Worm (Caenorhabditis elegans): Measurements from ENCODE around the gene cutl-18.

cutl-18 gene

DNA sequence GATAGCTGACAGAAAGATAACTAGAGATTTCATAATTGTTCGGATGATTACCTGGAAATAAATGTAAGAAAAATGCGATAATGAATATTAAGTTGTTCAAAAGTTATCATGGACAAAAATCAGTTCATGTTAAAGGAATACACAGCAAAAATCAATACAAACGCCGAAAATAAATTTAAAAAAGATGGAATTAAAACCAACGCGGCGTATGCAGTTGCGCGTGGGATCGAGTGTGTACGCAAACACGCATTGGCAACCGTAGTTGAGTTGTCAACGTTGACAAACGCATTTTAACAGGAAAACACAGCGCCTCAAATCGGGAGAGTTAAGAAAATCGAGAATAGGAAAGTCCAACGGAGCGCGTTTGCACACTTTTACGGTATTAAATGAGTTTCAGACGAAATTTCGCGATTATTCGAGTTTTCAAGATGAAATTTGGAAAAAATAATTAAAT lies 10.2 kb upstream of the cutl-18 start, which contains the start of gene tmed-10 (continued):
- TF ChIP-seq dsc-1 (tag; optimal IDR thresholded peaks at IDR 0.05) (peak; percentile 45), irx-1 (tag; optimal IDR thresholded peaks at IDR 0.05) (peak; percentile 32), hlh-4 (tag; optimal IDR thresholded peaks at IDR 0.05) (no peak), egl-13 (tag; optimal IDR thresholded peaks at IDR 0.05) (no peak), efl-1 (optimal IDR thresholded peaks at IDR 0.05) (peak; percentile 59 to 68), efl-1 (GFP tag; optimal IDR thresholded peaks at IDR 0.05 in 1 of 2) (peak; percentile 55 to 95), nhr-11 (tag; optimal IDR thresholded peaks at IDR 0.05) (no peak), tlp-1 (tag; optimal IDR thresholded peaks at IDR 0.05) (no peak), nhr-47 (tag; optimal IDR thresholded peaks at IDR 0.05) (peak; percentile 64), mdl-1 (tag; optimal IDR thresholded peaks at IDR 0.05) (peak in 1 of 2 experiments; percentile 43)

- no peak for TF ChIP-seq efl-1 (optimal IDR thresholded peaks at IDR 0.05)
- TF ChIP-seq efl-1 (GFP tag; optimal IDR thresholded peaks at IDR 0.05 in 1 of 2) = peak in 1 of 2 experiments; percentile 12
- TF ChIP-seq nhr-19 (GFP tag; conservative IDR thresholded peaks at IDR 0.05) = no peak
- no peak for TF ChIP-seq alr-1 (tag; optimal IDR thresholded peaks at IDR 0.05; ENCODE audit: borderline replicate concordance)
Measured at ce11 chrV:11323720-11324119, 7.0 kb upstream of the cutl-18 start, which contains the start of gene str-141. Gene str-141, minus strand, starts transcription at chrV:11323820.

- TF ChIP-seq pag-3 (tag; optimal IDR thresholded peaks at IDR 0.05; ENCODE audit: borderline replicate concordance, insufficient read depth) = no peak
- TF ChIP-seq unc-86 (tag; optimal IDR thresholded peaks at IDR 0.05) = no peak
- TF ChIP-seq C16A3.4 (tag; optimal IDR thresholded peaks at IDR 0.05) = no peak
- TF ChIP-seq nhr-76 (tag; optimal IDR thresholded peaks at IDR 0.05) = no peak
- TF ChIP-seq fos-1 (tag; optimal IDR thresholded peaks at IDR 0.05) = no peak
- TF ChIP-seq efl-1 (optimal IDR thresholded peaks at IDR 0.05) = no peak
- no peak for TF ChIP-seq efl-1 (GFP tag; optimal IDR thresholded peaks at IDR 0.05 in 1 of 2)
- no peak for TF ChIP-seq aha-1 (tag; optimal IDR thresholded peaks at IDR 0.05)
- TF ChIP-seq pqm-1 (tag; optimal IDR thresholded peaks at IDR 0.05) = no peak
- no peak for TF ChIP-seq hlh-4 (tag; optimal IDR thresholded peaks at IDR 0.05)
- no peak for TF ChIP-seq lin-15B (tag; optimal IDR thresholded peaks at IDR 0.05)
- no peak for TF ChIP-seq xbp-1 (tag; optimal IDR thresholded peaks at IDR 0.05)
- TF ChIP-seq lsy-2 (tag; optimal IDR thresholded peaks at IDR 0.05) = peak in 1 of 2 experiments; percentile 15
- TF ChIP-seq nhr-237 (tag; optimal IDR thresholded peaks at IDR 0.05) = no peak
- TF ChIP-seq ces-1 (GFP tag; optimal IDR thresholded peaks at IDR 0.05) = no peak
- no peak for TF ChIP-seq unc-30 (tag; optimal IDR thresholded peaks at IDR 0.05)
- TF ChIP-seq ceh-88 (GFP tag; IDR thresholded peaks at IDR 0.05) = no peak
- TF ChIP-seq lir-3 (tag; optimal IDR thresholded peaks at IDR 0.05; ENCODE audit: poor library complexity) = no peak
- TF ChIP-seq ceh-82 (tag; optimal IDR thresholded peaks at IDR 0.05) = peak in 1 of 3 experiments; percentile 9
- no peak for TF ChIP-seq snu-23 (GFP tag; optimal IDR thresholded peaks at IDR 0.05)
- peak; percentile 8 for TF ChIP-seq rnt-1 (tag; optimal IDR thresholded peaks at IDR 0.05)
- no peak for TF ChIP-seq sup-37 (GFP tag; optimal IDR thresholded peaks at IDR 0.05)
- no peak for TF ChIP-seq swsn-7 (tag; optimal IDR thresholded peaks at IDR 0.05)
- no peak for TF ChIP-seq hpl-2 (GFP tag; optimal IDR thresholded peaks at IDR 0.05)
- no peak for TF ChIP-seq tbx-2 (tag; optimal IDR thresholded peaks at IDR 0.05)
- TF ChIP-seq unc-98 (GFP tag; IDR thresholded peaks at IDR 0.05) = no peak
- TF ChIP-seq lin-14 (GFP tag; optimal IDR thresholded peaks at IDR 0.05) = peak; percentile 32
- no peak for TF ChIP-seq vab-15 (tag; optimal IDR thresholded peaks at IDR 0.05)
Measured at ce11 chrV:11321719-11322118, 5.0 kb upstream of the cutl-18 start, which contains the start of gene F47G9.4. Gene F47G9.4, minus strand, starts transcription at chrV:11321816.

DNA sequence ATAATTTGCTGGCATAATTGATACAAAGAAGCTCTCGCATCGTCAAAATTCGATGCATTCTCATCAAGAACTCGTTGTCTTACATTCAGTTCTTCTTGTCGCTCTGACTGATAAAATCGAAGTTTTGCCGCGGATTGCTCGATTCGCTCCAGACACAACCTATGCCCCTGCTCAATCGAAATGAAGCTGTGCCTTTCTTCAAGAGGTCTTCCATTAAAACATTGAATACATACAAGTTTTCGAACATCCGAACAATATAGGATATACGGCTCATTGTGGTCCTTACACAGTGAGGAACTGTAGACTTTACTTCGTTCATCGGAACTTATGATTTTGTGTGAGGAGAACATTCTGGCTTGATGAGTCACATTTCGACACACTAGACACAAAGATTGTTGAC lies 4.2 kb upstream of the cutl-18 start:
- TF ChIP-seq egl-13 (tag; optimal IDR thresholded peaks at IDR 0.05) = no peak
- peak; percentile 61 for TF ChIP-seq nhr-85 (tag)
